Fruit fly (Drosophila melanogaster): Measurements from ENCODE around the gene CG42809.
"Not testable (repeated sequence)": the region's sequence is repeated elsewhere in the genome, so short reads cannot be mapped to it uniquely, and the experiment has no call there.

DNA sequence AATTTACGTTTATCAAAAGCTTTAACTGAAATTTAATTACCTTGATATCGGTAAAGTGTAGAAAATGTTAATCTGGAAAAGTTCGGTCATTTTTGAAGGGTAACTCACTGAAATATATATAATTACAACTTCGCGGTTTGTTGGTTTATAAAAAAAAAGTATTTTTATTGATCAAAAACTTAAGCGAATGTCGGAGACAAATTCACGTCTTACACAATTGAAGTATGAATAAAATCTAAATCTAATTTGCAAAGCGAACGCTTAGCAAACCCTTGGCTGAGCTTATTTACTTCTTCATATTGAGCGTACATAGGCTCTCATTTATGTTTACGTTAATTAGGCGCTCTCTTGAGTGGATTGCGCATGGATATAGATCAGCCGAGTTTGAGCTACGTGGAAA is 7.9 kb upstream of the CG42809 start, which contains the start of gene Hsp60D:
- TF ChIP-seq vri, Blimp-1, acj6, CG32006, OdsH, CG6854, Met, ss, pdm3, CG3919, CG10631, CG4318 (GFP tag; optimal IDR thresholded peaks at IDR 0.05): not testable (repeated sequence)
